Fruit fly (Drosophila melanogaster): Measurements from ENCODE around the gene Uros1.
A peak's percentile ranks its signal among the peaks of the same experiment; 100 is the strongest.

Uros1 gene

DNA sequence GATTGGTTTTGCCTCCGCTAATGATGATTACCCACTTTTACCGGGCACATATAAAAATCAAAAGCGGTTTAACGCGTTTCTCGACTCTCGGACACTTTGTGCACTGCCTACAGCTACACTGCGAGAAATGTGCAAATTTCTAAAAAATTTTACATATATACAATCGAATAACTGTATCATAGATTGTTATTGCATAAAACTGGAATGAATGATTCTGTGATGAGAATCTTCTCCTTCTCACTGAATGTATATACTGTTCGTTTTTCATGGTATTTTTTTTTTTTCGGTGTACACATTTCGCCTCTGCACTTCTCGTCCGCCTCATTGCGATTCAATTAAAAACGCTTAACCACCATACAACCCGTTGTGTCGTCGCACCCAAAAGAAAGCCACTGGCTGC, 38.8 kb downstream of the Uros1 start (continued):
- TF ChIP-seq Ssrp (tag; optimal IDR thresholded peaks at IDR 0.05) (peak; percentile 55), aop (GFP tag; IDR thresholded peaks at IDR 0.05) (no peak), PHDP (tag; optimal IDR thresholded peaks at IDR 0.05) (peak; percentile 39), psq (GFP tag; optimal IDR thresholded peaks at IDR 0.05) (no peak), ttk (GFP tag; IDR thresholded peaks at IDR 0.05) (no peak), CG13296 (GFP tag; optimal IDR thresholded peaks at IDR 0.05) (no peak), yki (optimal IDR thresholded peaks at IDR 0.05) (no peak), pfk (GFP tag; optimal IDR thresholded peaks at IDR 0.05) (no peak), Hr39 (optimal IDR thresholded peaks at IDR 0.05) (no peak), Fer1 (GFP tag; optimal IDR thresholded peaks at IDR 0.05) (no peak), CG17359 (tag; optimal IDR thresholded peaks at IDR 0.05) (peak; percentile 68), gt (GFP tag; IDR thresholded peaks at IDR 0.05) (no peak), Mrtf (GFP tag; IDR thresholded peaks at IDR 0.05) (no peak), disco-r (GFP tag; optimal IDR thresholded peaks at IDR 0.05) (no peak), stc (GFP tag; IDR thresholded peaks at IDR 0.05) (peak; percentile 47; the same call in 1 of the 2 replicates), Aef1 (GFP tag; IDR thresholded peaks at IDR 0.05) (no peak), Taf1 (GFP tag; IDR thresholded peaks at IDR 0.05) (no peak), CG3838 (GFP tag; optimal IDR thresholded peaks at IDR 0.05) (no peak), CG14014 (GFP tag; IDR thresholded peaks at IDR 0.05) (no peak), wek (GFP tag; optimal IDR thresholded peaks at IDR 0.05) (no peak), CG8290 (GFP tag; optimal IDR thresholded peaks at IDR 0.05) (no peak), CG8290 (tag; optimal IDR thresholded peaks at IDR 0.05) (no peak), Meics (GFP tag; optimal IDR thresholded peaks at IDR 0.05) (no peak), toy (GFP tag; IDR thresholded peaks at IDR 0.05) (no peak), CG33213 (GFP tag; optimal IDR thresholded peaks at IDR 0.05) (no peak), Ptx1 (GFP tag; IDR thresholded peaks at IDR 0.05) (peak; percentile 40), vnd (GFP tag; IDR thresholded peaks at IDR 0.05; ENCODE audit: partially characterized antibody) (no peak), CG11398 (GFP tag; optimal IDR thresholded peaks at IDR 0.05) (no peak), CG10209 (GFP tag; optimal IDR thresholded peaks at IDR 0.05) (peak; percentile 11), amos (GFP tag; IDR thresholded peaks at IDR 0.05; ENCODE audit: partially characterized antibody) (no peak), gcm2 (GFP tag; optimal IDR thresholded peaks at IDR 0.05) (no peak), CG43689 (GFP tag; IDR thresholded peaks at IDR 0.05) (no peak), CG14667 (GFP tag; IDR thresholded peaks at IDR 0.05) (no peak), otp (GFP tag; IDR thresholded peaks at IDR 0.05) (0 out of 3 replicates have a peak, but pooled peaks have one; percentile 17), Myb (GFP tag; optimal IDR thresholded peaks at IDR 0.05) (no peak), org-1 (GFP tag; optimal IDR thresholded peaks at IDR 0.05) (no peak), Gug (GFP tag; IDR thresholded peaks at IDR 0.05) (0 out of 4 replicates have a peak, but pooled peaks have one; percentile 5), lab (GFP tag; optimal IDR thresholded peaks at IDR 0.05) (no peak), Sox100B (GFP tag; optimal IDR thresholded peaks at IDR 0.05) (peak; percentile 37), H2.0 (GFP tag; IDR thresholded peaks at IDR 0.05) (no peak), prd (optimal IDR thresholded peaks at IDR 0.05) (no peak), prd (GFP tag; IDR thresholded peaks at IDR 0.05) (peak; percentile 62; the same call in 1 of the 3 replicates), trh (GFP tag; optimal IDR thresholded peaks at IDR 0.05) (no peak), Oli (tag; optimal IDR thresholded peaks at IDR 0.05) (peak; percentile 61), ato (GFP tag; IDR thresholded peaks at IDR 0.05; ENCODE audit: partially characterized antibody) (no peak), Adf1 (GFP tag; IDR thresholded peaks at IDR 0.05) (no peak), sug (tag; optimal IDR thresholded peaks at IDR 0.05) (no peak), fd3F (GFP tag; optimal IDR thresholded peaks at IDR 0.05) (no peak), CG10267 (tag; optimal IDR thresholded peaks at IDR 0.05) (peak; percentile 17), dimm (GFP tag; IDR thresholded peaks at IDR 0.05) (no peak), CG2116 (GFP tag; optimal IDR thresholded peaks at IDR 0.05) (no peak), CG1233 (GFP tag; optimal IDR thresholded peaks at IDR 0.05) (no peak), CG7745 (tag; optimal IDR thresholded peaks at IDR 0.05) (no peak), repo (GFP tag; optimal IDR thresholded peaks at IDR 0.05) (no peak)

Data from whole organism, embryonic.